Worm (Caenorhabditis elegans) whole organism, L4/young adult: ENCODE data around the gene syp-2.

ENCODE experiments used
- W03F9.2 ChIP-seq: fragments of 150-350 bp; optimal IDR thresholded peaks from 2 replicates; lab custom pipeline; 2014; ENCODE audit warnings: missing biosample characterization, missing genetic modification characterization
- dao-5 ChIP-seq: sonication (generic microtip); optimal IDR thresholded peaks from 2 replicates; lab custom pipeline; 2016; ENCODE audit warnings: missing genotype, missing genetic modification characterization, moderate library complexity, missing compliant biosample characterization

DNA sequence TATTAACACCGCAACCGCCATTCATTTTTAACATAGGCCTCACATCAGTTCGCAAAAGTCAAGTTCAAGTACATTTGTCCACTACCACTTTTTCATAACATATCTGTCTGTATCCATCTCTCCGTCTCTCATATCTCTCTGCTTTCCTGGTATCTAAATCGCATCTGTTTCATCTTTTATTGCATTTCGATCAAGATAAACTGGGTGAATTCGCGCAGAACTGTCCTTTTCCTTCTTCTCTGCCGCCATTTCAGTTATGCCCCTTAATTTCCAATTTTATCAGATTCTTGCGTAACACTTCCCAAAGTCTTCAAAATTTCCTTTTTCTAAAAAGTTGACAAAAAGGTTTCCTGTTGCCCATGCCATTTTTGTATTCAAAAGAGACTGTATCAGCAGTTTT is 13.0 kb upstream of the syp-2 start:
- no peak for TF ChIP-seq W03F9.2
- no peak for TF ChIP-seq dao-5
